Worm (Caenorhabditis elegans): ENCODE data around the gene unc-17.

ce11 chrIV:3633254-3633653 is 8.8 kb upstream of the unc-17 start, which contains the start of gene ZC416.2:
- TF ChIP-seq T22C8.4 (GFP tag; IDR thresholded peaks at IDR 0.05), result no peak
- no peak for TF ChIP-seq ztf-29 (GFP tag; IDR thresholded peaks at IDR 0.05)
- TF ChIP-seq med-1 (GFP tag; optimal IDR thresholded peaks at IDR 0.05; ENCODE audit: insufficient read depth), result no peak
- no peak for TF ChIP-seq ref-1 (GFP tag; conservative IDR thresholded peaks at IDR 0.05)
- TF ChIP-seq cog-1 (tag; optimal IDR thresholded peaks at IDR 0.05), result no peak
- TF ChIP-seq flt-1 (GFP tag; IDR thresholded peaks at IDR 0.05), result no peak
- TF ChIP-seq klf-2 (GFP tag; conservative IDR thresholded peaks at IDR 0.05), result no peak
- TF ChIP-seq ztf-23 (GFP tag; IDR thresholded peaks at IDR 0.05), result no peak
